Fruit fly (Drosophila melanogaster) whole organism, embryonic: ENCODE data around the gene ETHR.

Experiments
- Ada2b ChIP-seq: fragments of 200-800 bp; sonication (Bioruptor generic); IDR thresholded peaks from 2 replicates; pipeline ENCODE4 v1.3.6; 2022; ENCODE audit warnings: missing biosample characterization, missing genetic modification characterization
- Asciz ChIP-seq: fragments of 200-800 bp; sonication (Bioruptor generic); optimal IDR thresholded peaks from 2 replicates; lab custom pipeline; 2017; ENCODE audit warnings: missing biosample characterization, mild to moderate bottlenecking, missing genetic modification characterization, missing genetic modification reagents
- Atf6 ChIP-seq: fragments of 200-800 bp; sonication (Bioruptor generic); IDR thresholded peaks from 2 replicates; pipeline ENCODE4 v1.3.6; 2022; ENCODE audit warnings: missing biosample characterization, missing genetic modification characterization
- CG10267 ChIP-seq: fragments of 200-800 bp; sonication (Bioruptor generic); optimal IDR thresholded peaks from 2 replicates; lab custom pipeline; 2018; ENCODE audit warnings: missing biosample characterization, mild to moderate bottlenecking, missing genetic modification characterization, moderate library complexity
- CG10274 ChIP-seq: fragments of 200-800 bp; sonication (Bioruptor generic); optimal IDR thresholded peaks from 3 replicates; lab custom pipeline; 2017; ENCODE audit warnings: missing biosample characterization, mild to moderate bottlenecking, missing genetic modification characterization
- CG11093 ChIP-seq: fragments of 200-800 bp; sonication (Bioruptor generic); IDR thresholded peaks from 3 replicates; pipeline ENCODE4 v1.3.6; 2022; ENCODE audit warnings: missing biosample characterization, missing genetic modification characterization
- CG11695 ChIP-seq: fragments of 200-800 bp; sonication (Bioruptor generic); IDR thresholded peaks from 3 replicates; pipeline ENCODE4 v1.3.6; 2022; ENCODE audit warnings: missing biosample characterization, missing genetic modification characterization
- CG11723 ChIP-seq: fragments of 200-800 bp; sonication (Bioruptor generic); optimal IDR thresholded peaks from 2 replicates; lab custom pipeline; 2017; ENCODE audit warnings: missing biosample characterization, mild to moderate bottlenecking, missing genetic modification characterization
- CG12104 ChIP-seq: fragments of 200-800 bp; sonication (Bioruptor generic); optimal IDR thresholded peaks from 3 replicates; lab custom pipeline; 2016; ENCODE audit warnings: missing biosample characterization, missing genetic modification characterization
- CG12155 ChIP-seq: fragments of 200-800 bp; sonication (Bioruptor generic); optimal IDR thresholded peaks from 3 replicates; lab custom pipeline; 2016; ENCODE audit warnings: missing biosample characterization, missing genetic modification characterization
- CG12391 ChIP-seq: fragments of 200-800 bp; sonication (Bioruptor generic); optimal IDR thresholded peaks from 3 replicates; lab custom pipeline; 2018; ENCODE audit warnings: missing biosample characterization, mild to moderate bottlenecking, missing genetic modification characterization, moderate library complexity
- CG12659 ChIP-seq: fragments of 200-800 bp; sonication (Bioruptor generic); optimal IDR thresholded peaks from 3 replicates; lab custom pipeline; 2017; ENCODE audit warnings: mild to moderate bottlenecking, missing biosample characterization, missing genetic modification reagents, missing genetic modification characterization
- CG14441 ChIP-seq: fragments of 200-800 bp; sonication (Bioruptor generic); IDR thresholded peaks from 2 replicates; pipeline ENCODE4 v1.3.6; 2022; ENCODE audit warnings: missing biosample characterization, missing genetic modification characterization
- CG14710 ChIP-seq: fragments of 200-800 bp; sonication (Bioruptor generic); optimal IDR thresholded peaks from 3 replicates; lab custom pipeline; 2019; ENCODE audit warnings: missing biosample characterization, mild to moderate bottlenecking, missing genetic modification characterization, moderate library complexity
- CG17359 ChIP-seq: fragments of 200-800 bp; sonication (Bioruptor generic); optimal IDR thresholded peaks from 3 replicates; lab custom pipeline; 2018; ENCODE audit warnings: missing biosample characterization, mild to moderate bottlenecking, missing genetic modification characterization, moderate library complexity
- CG17912 ChIP-seq: fragments of 200-800 bp; sonication (Bioruptor generic); optimal IDR thresholded peaks from 2 replicates; lab custom pipeline; 2018; ENCODE audit warnings: missing biosample characterization, mild to moderate bottlenecking, missing genetic modification characterization
- CG2199 ChIP-seq: fragments of 200-800 bp; sonication (Bioruptor generic); IDR thresholded peaks from 3 replicates; pipeline ENCODE4 v1.3.6; 2022; ENCODE audit warnings: missing biosample characterization, missing genetic modification characterization
- CG31365 ChIP-seq: fragments of 200-800 bp; sonication (Bioruptor generic); optimal IDR thresholded peaks from 2 replicates; lab custom pipeline; 2018; ENCODE audit warnings: missing biosample characterization, mild to moderate bottlenecking, missing genetic modification characterization
- CG32767 ChIP-seq: fragments of 200-800 bp; sonication (Bioruptor generic); IDR thresholded peaks from 2 replicates; pipeline ENCODE4 v1.3.6; 2022; ENCODE audit warnings: missing biosample characterization, missing genetic modification characterization
- CG4282 ChIP-seq: fragments of 200-800 bp; sonication (Bioruptor generic); optimal IDR thresholded peaks from 2 replicates; lab custom pipeline; 2016; ENCODE audit warnings: missing biosample characterization, missing genetic modification characterization
- CG4424 ChIP-seq: fragments of 200-800 bp; sonication (Bioruptor generic); optimal IDR thresholded peaks from 3 replicates; lab custom pipeline; 2016; ENCODE audit warnings: missing biosample characterization, missing genetic modification characterization
- CG4617 ChIP-seq: fragments of 200-800 bp; sonication (Bioruptor generic); optimal IDR thresholded peaks from 3 replicates; lab custom pipeline; 2016; ENCODE audit warnings: missing biosample characterization, missing genetic modification characterization, borderline replicate concordance
- CG6175 ChIP-seq: fragments of 200-800 bp; sonication (Bioruptor generic); IDR thresholded peaks from 3 replicates; pipeline ENCODE4 v1.3.6; 2022; ENCODE audit warnings: missing biosample characterization, missing genetic modification characterization
- CG6272 ChIP-seq: fragments of 200-800 bp; sonication (Bioruptor generic); IDR thresholded peaks from 2 replicates; pipeline ENCODE4 v1.3.6; 2022; ENCODE audit warnings: missing biosample characterization, missing genetic modification characterization
- CG6791 ChIP-seq: fragments of 200-800 bp; sonication (Bioruptor generic); IDR thresholded peaks from 3 replicates; pipeline ENCODE4 v1.3.6; 2022; ENCODE audit warnings: missing biosample characterization, missing genetic modification characterization; ENCODE audit not compliant: partially characterized antibody
- CG9932 ChIP-seq: fragments of 200-800 bp; sonication (Bioruptor generic); IDR thresholded peaks from 2 replicates; pipeline ENCODE4 v1.3.6; 2022; ENCODE audit warnings: missing biosample characterization, missing genetic modification characterization
- CoRest ChIP-seq: fragments of 200-800 bp; sonication (Bioruptor generic); optimal IDR thresholded peaks from 3 replicates; lab custom pipeline; 2018; ENCODE audit warnings: missing biosample characterization, mild to moderate bottlenecking, missing genetic modification characterization, moderate library complexity
- Dip2 ChIP-seq: fragments of 200-800 bp; sonication (Bioruptor generic); IDR thresholded peaks from 2 replicates; pipeline ENCODE4 v1.3.6; 2022; ENCODE audit warnings: missing biosample characterization, missing genetic modification characterization
- Dip3 ChIP-seq: fragments of 200-800 bp; sonication (Bioruptor generic); optimal IDR thresholded peaks from 3 replicates; lab custom pipeline; 2016; ENCODE audit warnings: missing biosample characterization, missing genetic modification characterization
- Doc3 ChIP-seq: fragments of 200-800 bp; sonication (Bioruptor generic); IDR thresholded peaks from 3 replicates; pipeline ENCODE4 v1.3.6; 2022; ENCODE audit warnings: missing biosample characterization, missing genetic modification characterization; ENCODE audit not compliant: partially characterized antibody
- Dp ChIP-seq: fragments of 200-800 bp; sonication (Bioruptor generic); optimal IDR thresholded peaks from 2 replicates; lab custom pipeline; 2018; ENCODE audit warnings: missing biosample characterization, mild to moderate bottlenecking, missing genetic modification characterization, moderate library complexity
- Dref ChIP-seq: fragments of 200-800 bp; sonication (Bioruptor generic); IDR thresholded peaks from 2 replicates; pipeline ENCODE4 v1.3.6; 2022; ENCODE audit warnings: missing biosample characterization, missing genetic modification characterization
- Ets65A ChIP-seq: fragments of 200-800 bp; sonication (Bioruptor generic); peaks from one replicate; lab custom pipeline; 2016; ENCODE audit warnings: missing biosample characterization, missing genetic modification characterization
- Hr3 ChIP-seq: fragments of 200-800 bp; sonication (Bioruptor generic); optimal IDR thresholded peaks from 3 replicates; lab custom pipeline; 2016; ENCODE audit warnings: missing biosample characterization, missing genetic modification characterization
- Mad ChIP-seq: fragments of 200-800 bp; sonication (Bioruptor generic); optimal IDR thresholded peaks from 2 replicates; lab custom pipeline; 2016; ENCODE audit warnings: missing biosample characterization, missing genetic modification characterization
- Meics ChIP-seq: fragments of 200-800 bp; sonication (Bioruptor generic); optimal IDR thresholded peaks from 2 replicates; lab custom pipeline; 2017; ENCODE audit warnings: missing biosample characterization, mild to moderate bottlenecking, missing genetic modification characterization
- Mes4 ChIP-seq: fragments of 200-800 bp; sonication (Bioruptor generic); optimal IDR thresholded peaks from 2 replicates; lab custom pipeline; 2016; ENCODE audit warnings: missing biosample characterization, missing genetic modification characterization
- Mrtf ChIP-seq: fragments of 200-800 bp; sonication (Bioruptor generic); IDR thresholded peaks from 3 replicates; pipeline ENCODE4 v1.3.6; 2022; ENCODE audit warnings: missing biosample characterization, missing genetic modification characterization
- Nf-YA ChIP-seq: fragments of 200-800 bp; sonication (Bioruptor generic); IDR thresholded peaks from 2 replicates; pipeline ENCODE4 v1.3.6; 2022; ENCODE audit warnings: missing biosample characterization, missing genetic modification characterization
- Xrp1 ChIP-seq: fragments of 200-800 bp; sonication (Bioruptor generic); IDR thresholded peaks from 2 replicates; pipeline ENCODE4 v1.3.6; 2022; ENCODE audit warnings: missing biosample characterization, missing genetic modification characterization
- YL-1 ChIP-seq: fragments of 200-800 bp; sonication (Bioruptor generic); optimal IDR thresholded peaks from 3 replicates; lab custom pipeline; 2017; ENCODE audit warnings: missing biosample characterization, mild to moderate bottlenecking, missing genetic modification characterization
- bbx ChIP-seq: fragments of 200-800 bp; sonication (Bioruptor generic); IDR thresholded peaks from 2 replicates; pipeline ENCODE4 v1.3.6; 2022; ENCODE audit warnings: missing biosample characterization, missing genetic modification characterization; ENCODE audit not compliant: partially characterized antibody
- btn ChIP-seq: fragments of 200-800 bp; sonication (Bioruptor generic); optimal IDR thresholded peaks from 2 replicates; lab custom pipeline; 2016; ENCODE audit warnings: missing biosample characterization, missing genetic modification characterization
- dysf ChIP-seq: fragments of 200-800 bp; sonication (Bioruptor generic); IDR thresholded peaks from 3 replicates; pipeline ENCODE4 v1.3.6; 2022; ENCODE audit warnings: missing biosample characterization, missing genetic modification characterization
- eyg ChIP-seq: fragments of 200-800 bp; sonication (Bioruptor generic); optimal IDR thresholded peaks from 3 replicates; lab custom pipeline; 2016; ENCODE audit warnings: missing biosample characterization, missing genetic modification characterization
- fu2 ChIP-seq: fragments of 200-800 bp; sonication (Bioruptor generic); optimal IDR thresholded peaks from 2 replicates; lab custom pipeline; 2016; ENCODE audit warnings: missing biosample characterization, missing genetic modification characterization
- gt ChIP-seq: fragments of 200-800 bp; sonication (Bioruptor generic); IDR thresholded peaks from 2 replicates; pipeline ENCODE4 v1.3.6; 2022; ENCODE audit warnings: missing biosample characterization, missing genetic modification characterization
- ken ChIP-seq: fragments of 200-800 bp; sonication (Bioruptor generic); IDR thresholded peaks from 3 replicates; pipeline ENCODE4 v1.3.6; 2022; ENCODE audit warnings: missing biosample characterization, missing genetic modification characterization
- nmo ChIP-seq: fragments of 200-800 bp; sonication (Bioruptor generic); optimal IDR thresholded peaks from 2 replicates; lab custom pipeline; 2018; ENCODE audit warnings: missing biosample characterization, mild to moderate bottlenecking, missing genetic modification characterization, moderate library complexity
- ranshi ChIP-seq: fragments of 200-800 bp; sonication (Bioruptor generic); IDR thresholded peaks from 2 replicates; pipeline ENCODE4 v1.3.6; 2022; ENCODE audit warnings: missing biosample characterization, missing genetic modification characterization
- seq ChIP-seq: fragments of 200-800 bp; sonication (Bioruptor generic); IDR thresholded peaks from 2 replicates; pipeline ENCODE4 v1.3.6; 2022; ENCODE audit warnings: missing biosample characterization, missing genetic modification characterization
- vfl ChIP-seq: fragments of 200-800 bp; sonication (Bioruptor generic); optimal IDR thresholded peaks from 2 replicates; lab custom pipeline; 2016; ENCODE audit warnings: missing biosample characterization, missing genetic modification characterization

ETHR gene

DNA sequence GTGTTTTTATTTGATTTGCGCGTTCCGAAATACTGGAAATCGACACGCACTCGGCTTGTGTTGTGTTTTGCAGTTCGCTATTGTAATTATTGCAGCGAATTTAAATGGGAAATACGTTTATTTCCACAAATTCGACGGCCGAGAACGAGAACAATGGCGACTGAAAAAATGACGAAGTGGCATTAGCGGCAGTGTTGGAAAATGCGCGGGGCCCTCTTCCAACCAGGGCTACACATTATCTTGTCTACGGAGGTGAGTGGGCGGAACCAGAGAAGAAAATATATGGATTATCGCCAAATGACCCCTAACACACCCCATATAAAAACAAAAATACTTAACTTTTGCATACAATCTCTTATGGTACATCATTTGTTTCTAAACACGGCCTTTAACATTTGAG lies 22.1 kb downstream of the ETHR start, which contains the start of gene Rab1 (continued):
- TF ChIP-seq CG12155 (GFP tag; lab: Kevin White, UChicago) (peak; percentile 23), CG11093 (GFP tag; lab: Robert Waterston, UW) (no peak), Mad (GFP tag; lab: Kevin White, UChicago) (peak; percentile 19), CG14710 (peak; percentile 5), CG10267 (tag; lab: Kevin White, UChicago) (peak; percentile 92), Atf6 (GFP tag; lab: Robert Waterston, UW) (no peak), nmo (GFP tag; lab: Kevin White, UChicago) (peak; percentile 46), CG2199 (GFP tag; lab: Robert Waterston, UW) (no peak), CG9932 (GFP tag; lab: Robert Waterston, UW) (peak; percentile 75), CG4617 (GFP tag; lab: Kevin White, UChicago) (peak; percentile 87), Hr3 (GFP tag; lab: Kevin White, UChicago) (no peak), Ets65A (peak; percentile 82), vfl (GFP tag; lab: Kevin White, UChicago) (no peak), eyg (GFP tag; lab: Kevin White, UChicago) (peak; percentile 6), btn (GFP tag; lab: Kevin White, UChicago) (no peak), Dp (GFP tag; lab: Kevin White, UChicago) (peak; percentile 13), bbx (GFP tag; lab: Robert Waterston, UW) (no peak), CG11695 (GFP tag; lab: Robert Waterston, UW) (no peak), CG31365 (tag; lab: Kevin White, UChicago) (peak; percentile 11), Doc3 (GFP tag; lab: Robert Waterston, UW) (no peak), Mrtf (GFP tag; lab: Robert Waterston, UW) (no peak), CG12659 (GFP tag; lab: Kevin White, UChicago) (peak; percentile 62), Xrp1 (0 out of 2 replicates have a peak, but pooled peaks have one; percentile 33), CG17359 (tag; lab: Kevin White, UChicago) (peak; percentile 22), Dip3 (peak; percentile 1), CG11723 (GFP tag; lab: Kevin White, UChicago) (peak; percentile 19), CG12104 (GFP tag; lab: Kevin White, UChicago) (peak; percentile 8), CG6272 (GFP tag; lab: Robert Waterston, UW) (no peak), CG4424 (GFP tag; lab: Kevin White, UChicago) (peak; percentile 24), CG10274 (no peak), CG32767 (no peak; the same call in 1 of the 2 replicates), seq (no peak), Mes4 (GFP tag; lab: Kevin White, UChicago) (peak; percentile 6), Dip2 (GFP tag; lab: Robert Waterston, UW) (no peak), CG4282 (no peak), Dref (GFP tag; lab: Robert Waterston, UW) (peak; percentile 49), Ada2b (GFP tag; lab: Robert Waterston, UW) (no peak), ken (GFP tag; lab: Robert Waterston, UW) (no peak), fu2 (peak; percentile 35), gt (GFP tag; lab: Robert Waterston, UW) (no peak), CG12391 (tag; lab: Kevin White, UChicago) (peak; percentile 17), YL-1 (GFP tag; lab: Kevin White, UChicago) (peak; percentile 91), CG14441 (GFP tag; lab: Robert Waterston, UW) (0 out of 2 replicates have a peak, but pooled peaks have one; percentile 19), ranshi (no peak), Nf-YA (no peak), CoRest (tag; lab: Kevin White, UChicago) (peak; percentile 2), dysf (GFP tag; lab: Robert Waterston, UW) (peak; percentile 24; the same call in 1 of the 3 replicates), CG17912 (peak; percentile 24), Asciz (no peak), CG6791 (GFP tag; lab: Robert Waterston, UW) (no peak), CG6175 (no peak), Meics (GFP tag; lab: Kevin White, UChicago) (peak; percentile 12)
